Fruit fly (Drosophila melanogaster) whole organism, wandering third instar larva: ENCODE data around the gene Rbp.

Experiments
- Abd-B ChIP-seq: fragments of >200 bp; optimal IDR thresholded peaks from 2 replicates; lab custom pipeline; 2017; ENCODE audit warnings: missing biosample characterization, missing genetic modification characterization
- Dfd ChIP-seq: fragments of >200 bp; optimal IDR thresholded peaks from 2 replicates; lab custom pipeline; 2017; ENCODE audit warnings: missing biosample characterization, missing genetic modification characterization

DNA sequence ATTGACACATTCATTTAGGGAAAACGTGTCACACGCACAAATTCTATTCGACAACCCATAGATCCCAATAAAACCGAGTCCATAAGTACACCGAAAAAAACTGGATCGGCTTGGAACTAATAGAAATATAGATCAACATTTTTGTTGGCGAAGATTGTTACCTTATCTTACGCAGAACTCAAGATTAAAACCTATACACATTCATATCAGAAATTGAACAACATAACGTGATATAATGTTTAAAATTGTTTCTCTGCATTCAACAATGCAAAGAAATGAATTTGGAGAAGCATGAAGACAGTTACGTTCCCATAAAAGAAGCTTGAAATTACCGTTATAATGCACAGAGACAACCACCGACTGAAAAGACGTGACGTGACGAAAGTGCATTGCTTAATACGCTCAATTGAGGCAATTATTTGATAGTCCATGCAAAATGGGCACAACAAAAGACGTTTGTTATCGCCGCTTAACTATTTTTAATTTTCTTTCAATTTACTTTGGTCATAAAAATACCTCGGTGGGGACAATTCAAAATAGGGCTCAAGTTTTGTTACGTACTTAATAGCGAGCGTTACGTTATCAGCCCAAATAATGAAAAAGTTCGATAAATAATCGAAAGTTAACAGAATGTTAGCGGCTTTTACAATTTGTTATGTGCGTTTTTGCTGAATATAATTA is 34.2 kb upstream of the Rbp start, which contains the start of gene SerRS-m:
- no peak for TF ChIP-seq Abd-B (GFP tag; lab: Kevin White, UChicago)
- no peak for TF ChIP-seq Dfd (GFP tag; lab: Kevin White, UChicago)
